Fruit fly (Drosophila melanogaster): ENCODE results near the gene CG17746.

The CG17746 gene

dm6 chr3L:3240597-3241367, 1.4 kb upstream of the CG17746 start (continued):
- TF ChIP-seq CG6765 (GFP tag; optimal IDR thresholded peaks at IDR 0.05): no peak
- TF ChIP-seq lola (GFP tag; optimal IDR thresholded peaks at IDR 0.05): peak in 1 of 3 experiments; percentile 37
- TF ChIP-seq dpn (GFP tag; optimal IDR thresholded peaks at IDR 0.05): peak in 1 of 2 experiments; percentile 31
- TF ChIP-seq Hmr (GFP tag; optimal IDR thresholded peaks at IDR 0.05): no peak
- no peak for TF ChIP-seq Sry-β (GFP tag; optimal IDR thresholded peaks at IDR 0.05)
- TF ChIP-seq CG7556 (GFP tag; optimal IDR thresholded peaks at IDR 0.05): no peak
- TF ChIP-seq Dad (GFP tag; optimal IDR thresholded peaks at IDR 0.05): no peak
- no peak for TF ChIP-seq CG2875 (GFP tag; optimal IDR thresholded peaks at IDR 0.05)
- TF ChIP-seq Fer3 (tag; optimal IDR thresholded peaks at IDR 0.05): no peak
- no peak for TF ChIP-seq Hand (GFP tag; optimal IDR thresholded peaks at IDR 0.05)
- no peak for TF ChIP-seq CG10565 (GFP tag; optimal IDR thresholded peaks at IDR 0.05)
- no peak for TF ChIP-seq BtbVII (GFP tag; optimal IDR thresholded peaks at IDR 0.05)
- TF ChIP-seq CG8290 (GFP tag; optimal IDR thresholded peaks at IDR 0.05): no peak
- no peak for TF ChIP-seq CG8290 (tag; optimal IDR thresholded peaks at IDR 0.05)
- TF ChIP-seq vnd (GFP tag; IDR thresholded peaks at IDR 0.05; ENCODE audit: partially characterized antibody): no peak
- TF ChIP-seq CG31365 (tag; optimal IDR thresholded peaks at IDR 0.05): no peak
- no peak; the same call in 2 of the 3 replicates for TF ChIP-seq croc (GFP tag; conservative IDR thresholded peaks at IDR 0.05)
- no peak for TF ChIP-seq CG9932 (GFP tag; IDR thresholded peaks at IDR 0.05)
- TF ChIP-seq CG11247 (GFP tag; IDR thresholded peaks at IDR 0.05): no peak
- no peak for TF ChIP-seq D (optimal IDR thresholded peaks at IDR 0.05)
- TF ChIP-seq D (GFP tag; optimal IDR thresholded peaks at IDR 0.05): no peak
- peak; percentile 12 for TF ChIP-seq Xbp1 (GFP tag; optimal IDR thresholded peaks at IDR 0.05)
- no peak for TF ChIP-seq grn (GFP tag; optimal IDR thresholded peaks at IDR 0.05)
- TF ChIP-seq rib (GFP tag; IDR thresholded peaks at IDR 0.05): no peak
- TF ChIP-seq Ets65A (GFP tag): peak; percentile 25
- TF ChIP-seq ato (GFP tag; IDR thresholded peaks at IDR 0.05; ENCODE audit: partially characterized antibody): no peak
- peak; percentile 50 for TF ChIP-seq CoRest (tag; optimal IDR thresholded peaks at IDR 0.05)
- no peak for TF ChIP-seq dan (GFP tag; IDR thresholded peaks at IDR 0.05)
- TF ChIP-seq Oli (tag; optimal IDR thresholded peaks at IDR 0.05): peak; percentile 51
- peak; percentile 84 for TF ChIP-seq Drgx (GFP tag; IDR thresholded peaks at IDR 0.05)
- no peak for TF ChIP-seq sc (optimal IDR thresholded peaks at IDR 0.05)
- peak; percentile 4 for TF ChIP-seq sc (GFP tag; optimal IDR thresholded peaks at IDR 0.05)
- no peak for TF ChIP-seq CkIIα-i1 (GFP tag; IDR thresholded peaks at IDR 0.05)
- no peak for TF ChIP-seq hkb (optimal IDR thresholded peaks at IDR 0.05)
- TF ChIP-seq hkb (GFP tag; IDR thresholded peaks at IDR 0.05): 0 out of 2 replicates have a peak, but pooled peaks have one; percentile 19
- TF ChIP-seq gcm2 (GFP tag; optimal IDR thresholded peaks at IDR 0.05): no peak
- no peak for TF ChIP-seq Hmx (GFP tag; optimal IDR thresholded peaks at IDR 0.05)
- TF ChIP-seq gfzf (GFP tag; optimal IDR thresholded peaks at IDR 0.05): no peak
- TF ChIP-seq CG6683 (GFP tag; optimal IDR thresholded peaks at IDR 0.05): no peak
- TF ChIP-seq Dp (GFP tag; optimal IDR thresholded peaks at IDR 0.05): no peak
- TF ChIP-seq gem (tag; optimal IDR thresholded peaks at IDR 0.05): peak; percentile 63
- TF ChIP-seq kah (GFP tag; optimal IDR thresholded peaks at IDR 0.05): no peak
- no peak for TF ChIP-seq CG7271 (tag; optimal IDR thresholded peaks at IDR 0.05)
- TF ChIP-seq CG4424 (GFP tag; optimal IDR thresholded peaks at IDR 0.05): peak; percentile 3
- TF ChIP-seq CG17328 (GFP tag; IDR thresholded peaks at IDR 0.05): no peak
- TF ChIP-seq unc-4 (GFP tag; IDR thresholded peaks at IDR 0.05; ENCODE audit: partially characterized antibody): no peak
- TF ChIP-seq gro (GFP tag; optimal IDR thresholded peaks at IDR 0.05): no peak
- TF ChIP-seq HLH3B (GFP tag; IDR thresholded peaks at IDR 0.05): no peak
- TF ChIP-seq Atf-2 (GFP tag; optimal IDR thresholded peaks at IDR 0.05): no peak
- TF ChIP-seq CG32532 (GFP tag; IDR thresholded peaks at IDR 0.05): no peak
- TF ChIP-seq sr (GFP tag; IDR thresholded peaks at IDR 0.05): no peak

Data from whole organism, embryonic.